Fruit fly (Drosophila melanogaster) whole organism, embryonic: Measurements from ENCODE around the gene CG6693.
A peak's percentile ranks its signal among the peaks of the same experiment; 100 is the strongest.

Experiments
- Atf6 ChIP-seq: fragments of 200-800 bp; sonication (Bioruptor generic); IDR thresholded peaks from 2 replicates; pipeline ENCODE4 v1.3.6; 2022; ENCODE audit warnings: missing biosample characterization, missing genetic modification characterization
- Awh ChIP-seq: fragments of 200-800 bp; sonication (Bioruptor generic); IDR thresholded peaks from 2 replicates; pipeline ENCODE4, ENCODE4 v1.3.6; 2022; ENCODE audit warnings: missing biosample characterization, missing genetic modification characterization
- CG1024 ChIP-seq: fragments of 200-800 bp; sonication (Bioruptor generic); IDR thresholded peaks from 2 replicates; pipeline ENCODE4 v1.3.6; 2022; ENCODE audit warnings: missing biosample characterization, missing genetic modification characterization
- CG10274 ChIP-seq: fragments of 200-800 bp; sonication (Bioruptor generic); optimal IDR thresholded peaks from 3 replicates; lab custom pipeline; 2017; ENCODE audit warnings: missing biosample characterization, mild to moderate bottlenecking, missing genetic modification characterization
- CG10431 ChIP-seq: fragments of 200-800 bp; sonication (Bioruptor generic); optimal IDR thresholded peaks from 3 replicates; lab custom pipeline; 2018; ENCODE audit warnings: missing biosample characterization, mild to moderate bottlenecking, missing genetic modification characterization
- CG10565 ChIP-seq: fragments of 200-800 bp; sonication (Bioruptor generic); optimal IDR thresholded peaks from 3 replicates; lab custom pipeline; 2016; ENCODE audit warnings: missing biosample characterization, mild to moderate bottlenecking, missing genetic modification characterization
- CG11093 ChIP-seq: fragments of 200-800 bp; sonication (Bioruptor generic); IDR thresholded peaks from 3 replicates; pipeline ENCODE4 v1.3.6; 2022; ENCODE audit warnings: missing biosample characterization, missing genetic modification characterization
- CG11398 ChIP-seq: fragments of 200-800 bp; sonication (Bioruptor generic); optimal IDR thresholded peaks from 2 replicates; lab custom pipeline; 2016; ENCODE audit warnings: missing biosample characterization, missing genetic modification characterization
- CG12104 ChIP-seq: fragments of 200-800 bp; sonication (Bioruptor generic); optimal IDR thresholded peaks from 3 replicates; lab custom pipeline; 2016; ENCODE audit warnings: missing biosample characterization, missing genetic modification characterization
- CG12942 ChIP-seq: fragments of 200-800 bp; sonication (Bioruptor generic); optimal IDR thresholded peaks from 3 replicates; lab custom pipeline; 2016; ENCODE audit warnings: missing biosample characterization, missing genetic modification characterization
- CG13424 ChIP-seq: fragments of 200-800 bp; sonication (Bioruptor generic); optimal IDR thresholded peaks from 2 replicates; lab custom pipeline; 2019; ENCODE audit warnings: missing biosample characterization, mild to moderate bottlenecking, missing genetic modification characterization, moderate library complexity
- CG14014 ChIP-seq: fragments of 200-800 bp; sonication (Bioruptor generic); IDR thresholded peaks from 2 replicates; pipeline ENCODE4 v1.3.6; 2022; ENCODE audit warnings: missing biosample characterization, missing genetic modification characterization
- CG16813 ChIP-seq: fragments of 200-800 bp; sonication (Bioruptor generic); IDR thresholded peaks from 3 replicates; pipeline ENCODE4 v1.3.6; 2022; ENCODE audit warnings: missing biosample characterization, missing genetic modification characterization; ENCODE audit not compliant: partially characterized antibody
- CG2712 ChIP-seq: fragments of 200-800 bp; optimal IDR thresholded peaks from 3 replicates; lab custom pipeline; 2019; ENCODE audit warnings: missing biosample characterization, mild to moderate bottlenecking, missing genetic modification characterization, moderate library complexity
- CG31441 ChIP-seq: fragments of 200-800 bp; sonication (Bioruptor generic); IDR thresholded peaks from 2 replicates; pipeline ENCODE4 v1.3.6; 2022; ENCODE audit warnings: missing biosample characterization, missing genetic modification characterization
- CG3726 ChIP-seq: fragments of 200-800 bp; sonication (Bioruptor generic); IDR thresholded peaks from 3 replicates; pipeline ENCODE4, ENCODE4 v1.3.6; 2022; ENCODE audit warnings: missing biosample characterization, missing genetic modification characterization
- CG42726 ChIP-seq: fragments of 200-800 bp; sonication (Bioruptor generic); IDR thresholded peaks from 2 replicates; pipeline ENCODE4 v1.3.6; 2022; ENCODE audit warnings: missing biosample characterization, missing genetic modification characterization; ENCODE audit not compliant: partially characterized antibody
- CG6654 ChIP-seq: fragments of 200-800 bp; sonication (Bioruptor generic); optimal IDR thresholded peaks from 2 replicates; lab custom pipeline; 2017; ENCODE audit warnings: missing biosample characterization, mild to moderate bottlenecking, missing genetic modification characterization
- CG8388 ChIP-seq: fragments of 200-800 bp; sonication (Bioruptor generic); optimal IDR thresholded peaks from 2 replicates; lab custom pipeline; 2019; ENCODE audit warnings: missing biosample characterization, mild to moderate bottlenecking, missing genetic modification characterization, moderate library complexity
- CG9437 ChIP-seq: fragments of 200-800 bp; sonication (Bioruptor generic); optimal IDR thresholded peaks from 2 replicates; lab custom pipeline; 2018; ENCODE audit warnings: missing biosample characterization, mild to moderate bottlenecking, missing genetic modification characterization
- CG9876 ChIP-seq: fragments of 200-800 bp; sonication (Bioruptor generic); optimal IDR thresholded peaks from 2 replicates; lab custom pipeline; 2016; ENCODE audit warnings: missing biosample characterization, missing genetic modification characterization
- Camta ChIP-seq: fragments of 200-800 bp; sonication (Bioruptor generic); optimal IDR thresholded peaks from 2 replicates; lab custom pipeline; 2016; ENCODE audit warnings: missing biosample characterization, missing genetic modification characterization
- Chrac-16 ChIP-seq: fragments of 200-800 bp; sonication (Bioruptor generic); optimal IDR thresholded peaks from 3 replicates; lab custom pipeline; 2016; ENCODE audit warnings: missing biosample characterization, missing genetic modification characterization
- Dip2 ChIP-seq: fragments of 200-800 bp; sonication (Bioruptor generic); IDR thresholded peaks from 2 replicates; pipeline ENCODE4 v1.3.6; 2022; ENCODE audit warnings: missing biosample characterization, missing genetic modification characterization
- Dref ChIP-seq: fragments of 200-800 bp; sonication (Bioruptor generic); IDR thresholded peaks from 2 replicates; pipeline ENCODE4 v1.3.6; 2022; ENCODE audit warnings: missing biosample characterization, missing genetic modification characterization
- HLH3B ChIP-seq: fragments of 200-800 bp; sonication (Bioruptor generic); IDR thresholded peaks from 2 replicates; pipeline ENCODE4 v1.3.6; 2022; ENCODE audit warnings: missing biosample characterization, missing genetic modification characterization
- Hmr ChIP-seq: fragments of 200-800 bp; sonication (Bioruptor generic); optimal IDR thresholded peaks from 3 replicates; lab custom pipeline; 2017; ENCODE audit warnings: mild to moderate bottlenecking, missing biosample characterization, missing genetic modification reagents, missing genetic modification characterization
- Jarid2 ChIP-seq: fragments of 200-800 bp; sonication (Bioruptor generic); optimal IDR thresholded peaks from 3 replicates; lab custom pipeline; 2017; ENCODE audit warnings: mild to moderate bottlenecking, missing biosample characterization, missing genetic modification reagents, missing genetic modification characterization
- PHDP ChIP-seq: fragments of 200-800 bp; sonication (Bioruptor generic); optimal IDR thresholded peaks from 3 replicates; lab custom pipeline; 2018; ENCODE audit warnings: missing biosample characterization, mild to moderate bottlenecking, missing genetic modification characterization, moderate library complexity
- Six4 ChIP-seq: fragments of 200-800 bp; sonication (Bioruptor generic); optimal IDR thresholded peaks from 2 replicates; lab custom pipeline; 2016; ENCODE audit warnings: missing biosample characterization, missing genetic modification characterization
- Vsx1 ChIP-seq: fragments of 200-800 bp; sonication (Bioruptor generic); optimal IDR thresholded peaks from 2 replicates; lab custom pipeline; 2017; ENCODE audit warnings: missing biosample characterization, mild to moderate bottlenecking, missing genetic modification characterization, missing genetic modification reagents
- Xrp1 ChIP-seq: fragments of 200-800 bp; sonication (Bioruptor generic); IDR thresholded peaks from 2 replicates; pipeline ENCODE4 v1.3.6; 2022; ENCODE audit warnings: missing biosample characterization, missing genetic modification characterization
- bcd ChIP-seq: fragments of 200-800 bp; sonication (Bioruptor generic); optimal IDR thresholded peaks from 2 replicates; lab custom pipeline; 2017; ENCODE audit warnings: missing biosample characterization, mild to moderate bottlenecking, missing genetic modification characterization
- dati ChIP-seq: fragments of 200-800 bp; sonication (Bioruptor generic); IDR thresholded peaks from 2 replicates; pipeline ENCODE4 v1.3.6; 2022; ENCODE audit warnings: missing biosample characterization, missing genetic modification characterization
- ems ChIP-seq: fragments of 200-800 bp; sonication (Bioruptor generic); optimal IDR thresholded peaks from 3 replicates; lab custom pipeline; 2016; ENCODE audit warnings: missing biosample characterization, missing genetic modification characterization
- gcm ChIP-seq: fragments of 200-800 bp; sonication (Bioruptor generic); optimal IDR thresholded peaks from 2 replicates; lab custom pipeline; 2019; ENCODE audit warnings: missing biosample characterization, mild to moderate bottlenecking, missing genetic modification characterization, moderate library complexity
- gcm2 ChIP-seq: fragments of 200-800 bp; sonication (Bioruptor generic); optimal IDR thresholded peaks from 2 replicates; lab custom pipeline; 2016; ENCODE audit warnings: missing biosample characterization, missing genetic modification characterization
- ind ChIP-seq: fragments of 200-800 bp; sonication (Bioruptor generic); optimal IDR thresholded peaks from 3 replicates; lab custom pipeline; 2016; ENCODE audit warnings: missing biosample characterization, missing genetic modification characterization
- lov ChIP-seq, 2 experiments: fragments of 200-800 bp in 1 of 2; fragments of >200 bp in 1 of 2; sonication (Bioruptor generic) in 1 of 2; IDR thresholded peaks in 1 of 2; optimal IDR thresholded peaks in 1 of 2; 2 replicates in 1 of 2; 3 replicates in 1 of 2; pipeline versions ENCODE4 v1.3.6 to Lab custom; 2017 to 2022; ENCODE audit warnings: missing biosample characterization in 1 of 2, missing genetic modification characterization in 1 of 2
- nerfin-1 ChIP-seq: fragments of 200-800 bp; sonication (Bioruptor generic); optimal IDR thresholded peaks from 3 replicates; lab custom pipeline; 2019; ENCODE audit warnings: missing biosample characterization, mild to moderate bottlenecking, missing genetic modification characterization, moderate library complexity
- nerfin-2 ChIP-seq: fragments of 200-800 bp; sonication (Bioruptor generic); IDR thresholded peaks from 2 replicates; pipeline ENCODE4 v1.3.6; 2022; ENCODE audit warnings: missing biosample characterization, missing genetic modification characterization; ENCODE audit not compliant: partially characterized antibody
- otp ChIP-seq: fragments of 200-800 bp; sonication (Bioruptor generic); IDR thresholded peaks from 3 replicates; pipeline ENCODE4, ENCODE4 v1.3.6; 2022; ENCODE audit warnings: missing biosample characterization, missing genetic modification characterization
- repo ChIP-seq: fragments of 200-800 bp; sonication (Bioruptor generic); optimal IDR thresholded peaks from 2 replicates; lab custom pipeline; 2016; ENCODE audit warnings: missing biosample characterization, missing genetic modification characterization
- rib ChIP-seq: fragments of 200-800 bp; sonication (Bioruptor generic); IDR thresholded peaks from 2 replicates; pipeline ENCODE4 v1.3.6; 2022; ENCODE audit warnings: missing biosample characterization, missing genetic modification characterization
- sens-2 ChIP-seq: fragments of 200-800 bp; sonication (Bioruptor generic); IDR thresholded peaks from 2 replicates; pipeline ENCODE4 v1.3.6; 2022; ENCODE audit warnings: missing biosample characterization, missing genetic modification characterization
- slp2 ChIP-seq: fragments of 200-800 bp; sonication (Bioruptor generic); optimal IDR thresholded peaks from 2 replicates; lab custom pipeline; 2016; ENCODE audit warnings: missing biosample characterization, missing genetic modification characterization
- tgo ChIP-seq: fragments of 200-800 bp; sonication (Bioruptor generic); IDR thresholded peaks from 3 replicates; pipeline ENCODE4 v1.3.6; 2022; ENCODE audit warnings: missing biosample characterization, missing genetic modification characterization
- tio ChIP-seq: fragments of 200-800 bp; sonication (Bioruptor generic); optimal IDR thresholded peaks from 2 replicates; lab custom pipeline; 2017; ENCODE audit warnings: missing biosample characterization, missing genetic modification characterization, inconsistent platforms
- tna ChIP-seq: fragments of 200-800 bp; sonication (Bioruptor generic); IDR thresholded peaks from 2 replicates; pipeline ENCODE4 v1.3.6; 2022; ENCODE audit warnings: missing biosample characterization, missing genetic modification characterization; ENCODE audit not compliant: partially characterized antibody
- tx ChIP-seq: fragments of 200-800 bp; sonication (Bioruptor generic); optimal IDR thresholded peaks from 2 replicates; lab custom pipeline; 2016; ENCODE audit warnings: missing biosample characterization, missing genetic modification characterization
- yki ChIP-seq: fragments of >200 bp; optimal IDR thresholded peaks from 3 replicates; lab custom pipeline; 2018

Gene CG6693

DNA sequence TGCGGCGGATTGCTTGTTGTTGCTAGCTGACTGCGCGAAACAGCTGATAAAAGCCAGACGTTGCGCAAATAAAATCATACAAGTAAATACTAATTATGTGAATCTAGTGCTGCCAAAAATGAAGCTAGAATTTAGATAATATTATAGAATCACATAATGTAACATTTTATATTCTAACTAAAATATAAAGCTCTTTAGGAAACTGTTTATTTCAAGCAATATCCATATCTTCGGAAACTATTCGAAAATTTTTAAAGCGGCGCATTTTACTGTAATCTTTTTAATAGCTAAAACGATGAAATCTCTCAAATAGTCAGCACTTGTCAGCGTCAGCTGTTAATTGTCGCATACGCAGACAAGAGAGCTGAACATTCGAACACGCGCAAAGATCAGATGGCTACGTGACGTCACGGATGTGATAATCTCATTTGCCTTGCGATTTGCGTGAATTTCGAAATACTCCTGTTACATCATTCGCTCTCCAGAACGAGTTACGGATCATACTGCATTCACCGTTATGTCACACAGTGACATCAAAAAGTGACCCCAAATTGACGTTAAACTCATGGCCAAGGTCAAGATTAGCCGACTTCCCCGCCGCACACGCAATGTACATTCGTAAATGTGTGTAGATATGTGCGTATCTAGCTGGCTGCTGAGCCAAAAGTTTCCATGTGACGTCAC is 21.8 kb upstream of the CG6693 start (continued):
- no peak for TF ChIP-seq CG9437 (GFP tag; lab: Kevin White, UChicago)
- TF ChIP-seq bcd (GFP tag; lab: Kevin White, UChicago) = peak; percentile 20
- TF ChIP-seq CG10274 = no peak
- TF ChIP-seq slp2 (GFP tag; lab: Kevin White, UChicago) = no peak
- no peak for TF ChIP-seq gcm (GFP tag; lab: Kevin White, UChicago)
- TF ChIP-seq Jarid2 (GFP tag; lab: Kevin White, UChicago) = no peak
- no peak for TF ChIP-seq Chrac-16 (GFP tag; lab: Kevin White, UChicago)
- no peak for TF ChIP-seq PHDP (tag; lab: Kevin White, UChicago)
- TF ChIP-seq tna = no peak
- TF ChIP-seq CG11398 = no peak
- TF ChIP-seq Awh (GFP tag; lab: Robert Waterston, UW) = no peak
- no peak for TF ChIP-seq CG13424 (tag; lab: Kevin White, UChicago)
- TF ChIP-seq Dref (GFP tag; lab: Robert Waterston, UW) = no peak
- no peak for TF ChIP-seq Camta (GFP tag; lab: Kevin White, UChicago)
- no peak for TF ChIP-seq Vsx1 (GFP tag; lab: Kevin White, UChicago)
- 0 out of 2 replicates have a peak, but pooled peaks have one; percentile 24 for TF ChIP-seq HLH3B
- TF ChIP-seq CG1024 (GFP tag; lab: Robert Waterston, UW) = no peak
- no peak for TF ChIP-seq Six4 (GFP tag; lab: Kevin White, UChicago)
- TF ChIP-seq nerfin-2 (GFP tag; lab: Robert Waterston, UW) = no peak
- no peak for TF ChIP-seq CG16813 (GFP tag; lab: Robert Waterston, UW)
- no peak for TF ChIP-seq tio (GFP tag; lab: Kevin White, UChicago)
- TF ChIP-seq ems (GFP tag; lab: Kevin White, UChicago) = peak; percentile 4
- peak; percentile 21 for TF ChIP-seq CG12104
- no peak for TF ChIP-seq CG6654
- peak; percentile 64; the same call in 1 of the 2 replicates for TF ChIP-seq Xrp1 (GFP tag; lab: Robert Waterston, UW)
- peak; percentile 63 for TF ChIP-seq CG2712
- no peak for TF ChIP-seq CG3726 (GFP tag; lab: Robert Waterston, UW)
- no peak for TF ChIP-seq sens-2 (GFP tag; lab: Robert Waterston, UW)
- TF ChIP-seq CG10431 = no peak
- no peak for TF ChIP-seq nerfin-1 (tag; lab: Kevin White, UChicago)
- peak; percentile 15 for TF ChIP-seq Hmr (GFP tag; lab: Kevin White, UChicago)
- no peak for TF ChIP-seq Dip2
- TF ChIP-seq CG9876 (GFP tag; lab: Kevin White, UChicago) = no peak
- TF ChIP-seq otp (GFP tag; lab: Robert Waterston, UW) = no peak
- TF ChIP-seq lov (optimal IDR thresholded peaks at IDR 0.05; lab: Kevin White, UChicago) = no peak
- TF ChIP-seq lov (GFP tag; IDR thresholded peaks at IDR 0.05; lab: Robert Waterston, UW) = no peak
- TF ChIP-seq tgo = 0 out of 3 replicates have a peak, but pooled peaks have one; percentile 27
- TF ChIP-seq Atf6 (GFP tag; lab: Robert Waterston, UW) = no peak
- TF ChIP-seq CG12942 (GFP tag; lab: Kevin White, UChicago) = no peak
- TF ChIP-seq CG42726 = no peak
- no peak for TF ChIP-seq yki
- TF ChIP-seq CG31441 (GFP tag; lab: Robert Waterston, UW) = peak; percentile 76
- peak; percentile 5 for TF ChIP-seq CG8388 (GFP tag; lab: Kevin White, UChicago)
- TF ChIP-seq repo (GFP tag; lab: Kevin White, UChicago) = no peak
- no peak for TF ChIP-seq gcm2 (GFP tag; lab: Kevin White, UChicago)
- no peak for TF ChIP-seq CG11093 (GFP tag; lab: Robert Waterston, UW)
- no peak for TF ChIP-seq dati
- no peak for TF ChIP-seq rib (GFP tag; lab: Robert Waterston, UW)
- TF ChIP-seq CG14014 (GFP tag; lab: Robert Waterston, UW) = no peak
- no peak for TF ChIP-seq tx (GFP tag; lab: Kevin White, UChicago)
- TF ChIP-seq CG10565 = no peak
- TF ChIP-seq ind = peak; percentile 25
